Fruit fly (Drosophila melanogaster): Measurements from ENCODE around the gene Prps.

dm6 chr3L:9695242-9695641 is 1.3 kb downstream of the Prps start:
- no peak for TF ChIP-seq zen (tag; optimal IDR thresholded peaks at IDR 0.05)
- no peak for TF ChIP-seq CG18619 (GFP tag; optimal IDR thresholded peaks at IDR 0.05)
- no peak for TF ChIP-seq Mrtf (GFP tag; IDR thresholded peaks at IDR 0.05)
- no peak for TF ChIP-seq ash1 (GFP tag; optimal IDR thresholded peaks at IDR 0.05)
- TF ChIP-seq CG7987 (GFP tag; optimal IDR thresholded peaks at IDR 0.05) = no peak
- TF ChIP-seq CG10654 (GFP tag; optimal IDR thresholded peaks at IDR 0.05) = no peak
- no peak for TF ChIP-seq CG8388 (GFP tag; optimal IDR thresholded peaks at IDR 0.05)
- TF ChIP-seq nerfin-2 (GFP tag; IDR thresholded peaks at IDR 0.05; ENCODE audit: partially characterized antibody) = no peak
- TF ChIP-seq HLHmδ (GFP tag; optimal IDR thresholded peaks at IDR 0.05) = no peak
- TF ChIP-seq CG7372 (GFP tag; IDR thresholded peaks at IDR 0.05) = peak; percentile 77

All from whole organism, embryonic.